Fruit fly (Drosophila melanogaster): ENCODE measurements around the gene CG11586.

CG11586 gene

DNA sequence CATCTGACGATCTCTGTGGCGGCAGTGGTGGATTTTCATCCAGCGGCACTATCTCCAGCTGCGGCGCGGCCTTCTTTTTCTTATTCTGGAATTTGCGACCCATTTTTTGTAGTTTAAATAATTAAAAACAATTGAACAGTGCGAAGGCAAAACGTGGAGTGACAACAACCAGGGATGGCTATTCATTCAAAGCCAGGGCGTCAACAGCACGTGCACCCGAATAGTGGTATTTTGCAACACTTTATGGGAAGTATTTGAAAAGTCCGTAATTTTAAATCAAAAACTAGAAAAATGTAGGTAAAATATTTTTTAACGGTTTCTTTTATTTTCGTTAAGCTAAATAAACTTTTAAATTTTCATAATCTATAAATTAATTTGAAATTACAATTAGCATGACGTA is 20.4 kb upstream of the CG11586 start, which contains the start of gene CG11583 (continued):
- peak; percentile 47 for TF ChIP-seq Sry-δ (GFP tag; optimal IDR thresholded peaks at IDR 0.05)
- TF ChIP-seq onecut (GFP tag; IDR thresholded peaks at IDR 0.05) = no peak
- TF ChIP-seq exex (tag; optimal IDR thresholded peaks at IDR 0.05) = no peak
- no peak for TF ChIP-seq Eip74EF (GFP tag; optimal IDR thresholded peaks at IDR 0.05)
- TF ChIP-seq cato (GFP tag; optimal IDR thresholded peaks at IDR 0.05; ENCODE audit: borderline replicate concordance) = no peak
- no peak for TF ChIP-seq Oaz (GFP tag; IDR thresholded peaks at IDR 0.05)
- no peak for TF ChIP-seq Doc3 (GFP tag; IDR thresholded peaks at IDR 0.05; ENCODE audit: partially characterized antibody)
- TF ChIP-seq D (optimal IDR thresholded peaks at IDR 0.05) = no peak
- no peak for TF ChIP-seq D (GFP tag; optimal IDR thresholded peaks at IDR 0.05)
- peak; percentile 61 for TF ChIP-seq CG9932 (GFP tag; IDR thresholded peaks at IDR 0.05)
- TF ChIP-seq lola (GFP tag; optimal IDR thresholded peaks at IDR 0.05) = no peak
- no peak for TF ChIP-seq CG7372 (GFP tag; IDR thresholded peaks at IDR 0.05)
- 0 out of 2 replicates have a peak, but pooled peaks have one; percentile 8 for TF ChIP-seq bbx (GFP tag; IDR thresholded peaks at IDR 0.05; ENCODE audit: partially characterized antibody)
- TF ChIP-seq TFAM (GFP tag; optimal IDR thresholded peaks at IDR 0.05) = no peak
- TF ChIP-seq CG3065 (GFP tag; optimal IDR thresholded peaks at IDR 0.05) = no peak
- no peak for TF ChIP-seq CG10209 (GFP tag; optimal IDR thresholded peaks at IDR 0.05)
- peak; percentile 33 for TF ChIP-seq Sin3A (optimal IDR thresholded peaks at IDR 0.05)
- TF ChIP-seq unc-4 (GFP tag; IDR thresholded peaks at IDR 0.05; ENCODE audit: partially characterized antibody) = no peak
- TF ChIP-seq fu2 (GFP tag; optimal IDR thresholded peaks at IDR 0.05) = peak; percentile 45
- TF ChIP-seq az2 (GFP tag; optimal IDR thresholded peaks at IDR 0.05) = peak; percentile 3
- TF ChIP-seq gce (GFP tag; IDR thresholded peaks at IDR 0.05) = no peak
- TF ChIP-seq Rx (GFP tag; IDR thresholded peaks at IDR 0.05) = no peak
- TF ChIP-seq Hsf (GFP tag; optimal IDR thresholded peaks at IDR 0.05) = peak; percentile 18
- TF ChIP-seq pzg (GFP tag; optimal IDR thresholded peaks at IDR 0.05) = peak; percentile 76
- no peak for TF ChIP-seq wek (GFP tag; optimal IDR thresholded peaks at IDR 0.05)
- no peak for TF ChIP-seq ewg (GFP tag; optimal IDR thresholded peaks at IDR 0.05)
- TF ChIP-seq oc (tag; optimal IDR thresholded peaks at IDR 0.05) = no peak
- peak; percentile 73 for TF ChIP-seq CG2120 (GFP tag; optimal IDR thresholded peaks at IDR 0.05)
- no peak for TF ChIP-seq tgo (GFP tag; IDR thresholded peaks at IDR 0.05)
- TF ChIP-seq CG4707 (GFP tag; optimal IDR thresholded peaks at IDR 0.05) = no peak
- peak; percentile 5 for TF ChIP-seq CG18262 (tag; optimal IDR thresholded peaks at IDR 0.05)
- no peak for TF ChIP-seq CG1832 (GFP tag; optimal IDR thresholded peaks at IDR 0.05)
- no peak for TF ChIP-seq CG3838 (GFP tag; optimal IDR thresholded peaks at IDR 0.05)
- peak; percentile 14 for TF ChIP-seq nom (GFP tag; optimal IDR thresholded peaks at IDR 0.05)
- no peak for TF ChIP-seq CG17568 (GFP tag; optimal IDR thresholded peaks at IDR 0.05)
- no peak for TF ChIP-seq mld (GFP tag; IDR thresholded peaks at IDR 0.05; ENCODE audit: partially characterized antibody)
- no peak for TF ChIP-seq knrl (GFP tag; IDR thresholded peaks at IDR 0.05; ENCODE audit: partially characterized antibody)
- peak; percentile 96 for TF ChIP-seq CG10267 (tag; optimal IDR thresholded peaks at IDR 0.05)
- no peak for TF ChIP-seq bsh (GFP tag; optimal IDR thresholded peaks at IDR 0.05)
- TF ChIP-seq pb (GFP tag; optimal IDR thresholded peaks at IDR 0.05) = no peak
- TF ChIP-seq Nf-YA (GFP tag; IDR thresholded peaks at IDR 0.05) = no peak
- TF ChIP-seq pfk (GFP tag; optimal IDR thresholded peaks at IDR 0.05) = no peak
- TF ChIP-seq CG6175 (GFP tag; IDR thresholded peaks at IDR 0.05) = 0 out of 3 replicates have a peak, but pooled peaks have one; percentile 26
- TF ChIP-seq CG8359 (GFP tag; optimal IDR thresholded peaks at IDR 0.05; ENCODE audit: borderline replicate concordance) = no peak
- TF ChIP-seq CTCF (GFP tag; optimal IDR thresholded peaks at IDR 0.05) = peak; percentile 36
- no peak for TF ChIP-seq otp (GFP tag; IDR thresholded peaks at IDR 0.05)
- peak; percentile 42 for TF ChIP-seq CG13624 (GFP tag; optimal IDR thresholded peaks at IDR 0.05)

All from whole organism, embryonic.